Fruit fly (Drosophila melanogaster) whole organism, adult: ENCODE data around the gene Vps16A.

Experiments used
- CG14711 ChIP-seq: fragments of 200-800 bp; sonication (Bioruptor generic); optimal IDR thresholded peaks from 2 replicates; lab custom pipeline; 2018; ENCODE audit warnings: missing biosample characterization, mild to moderate bottlenecking, missing genetic modification characterization, moderate library complexity
- CG33017 ChIP-seq: fragments of 200-800 bp; sonication (Bioruptor generic); optimal IDR thresholded peaks from 2 replicates; lab custom pipeline; 2018; ENCODE audit warnings: missing biosample characterization, mild to moderate bottlenecking, missing genetic modification characterization, moderate library complexity
- CG7045 ChIP-seq: fragments of 200-800 bp; sonication (Bioruptor generic); optimal IDR thresholded peaks from 2 replicates; lab custom pipeline; 2017; ENCODE audit warnings: missing biosample characterization, mild to moderate bottlenecking, missing genetic modification characterization
- CG7101 ChIP-seq: fragments of 200-800 bp; sonication (Bioruptor generic); optimal IDR thresholded peaks from 2 replicates; lab custom pipeline; 2018; ENCODE audit warnings: missing biosample characterization, mild to moderate bottlenecking, missing genetic modification characterization, moderate library complexity
- Mnt ChIP-seq: fragments of 200-800 bp; sonication (Bioruptor generic); optimal IDR thresholded peaks from 2 replicates; lab custom pipeline; 2016; ENCODE audit warnings: missing biosample characterization, mild to moderate bottlenecking, missing genetic modification characterization
- bab1 ChIP-seq: fragments of 200-800 bp; sonication (Bioruptor generic); optimal IDR thresholded peaks from 3 replicates; lab custom pipeline; 2019; ENCODE audit warnings: missing biosample characterization, mild to moderate bottlenecking, missing genetic modification characterization, moderate library complexity
- cic ChIP-seq: fragments of 200-800 bp; sonication (Bioruptor generic); optimal IDR thresholded peaks from 2 replicates; lab custom pipeline; 2017; ENCODE audit warnings: missing biosample characterization, mild to moderate bottlenecking, missing genetic modification characterization, moderate library complexity
- kay ChIP-seq: fragments of 200-800 bp; sonication (Bioruptor generic); peaks from one replicate; lab custom pipeline; 2016; ENCODE audit warnings: missing biosample characterization, missing genetic modification characterization, borderline replicate concordance
- tj ChIP-seq: fragments of 200-800 bp; sonication (Bioruptor generic); optimal IDR thresholded peaks from 3 replicates; lab custom pipeline; 2017; ENCODE audit warnings: missing biosample characterization, mild to moderate bottlenecking, missing genetic modification characterization, moderate library complexity

DNA sequence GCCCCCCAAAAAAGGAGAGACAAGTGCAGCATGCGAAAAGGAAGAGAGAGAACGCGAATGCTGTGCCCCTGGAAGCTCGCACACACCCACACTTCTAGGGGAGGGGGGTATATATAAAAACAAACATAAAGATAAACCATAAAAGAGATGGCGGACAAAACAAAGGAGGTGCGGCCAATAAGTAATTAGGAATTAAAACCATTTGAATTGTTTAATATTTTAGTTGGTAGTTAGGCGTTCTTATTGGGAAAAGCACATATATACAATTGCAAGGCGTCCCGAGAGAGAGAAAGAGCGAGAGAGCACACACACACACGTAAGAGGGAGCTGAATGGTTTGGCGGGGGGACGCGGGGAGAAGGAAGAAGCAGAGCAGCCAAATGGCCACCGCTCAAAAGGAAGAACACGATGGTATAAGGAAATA, 30.7 kb upstream of the Vps16A start:
- TF ChIP-seq CG7045 (GFP tag; lab: Kevin White, UChicago) (no peak), cic (GFP tag; lab: Kevin White, UChicago) (no peak), CG33017 (tag; lab: Kevin White, UChicago) (no peak), CG14711 (tag; lab: Kevin White, UChicago) (no peak), CG7101 (tag; lab: Kevin White, UChicago) (no peak), bab1 (GFP tag; lab: Kevin White, UChicago) (no peak), tj (no peak), kay (GFP tag; lab: Kevin White, UChicago) (no peak), Mnt (no peak)
